Worm (Caenorhabditis elegans) whole organism, L1 larva: ENCODE results near the gene F13H6.5.

Experiments
- ceh-8 ChIP-seq: fragments of 200-800 bp; sonication (Bioruptor generic); optimal IDR thresholded peaks from 2 replicates; lab custom pipeline; 2018; ENCODE audit warnings: mild to moderate bottlenecking, missing genetic modification characterization, moderate library complexity, missing compliant biosample characterization
- egl-27 ChIP-seq, 2 experiments: fragments of 150-350 bp in 1 of 2; sonication (generic microtip); optimal IDR thresholded peaks; 3 replicates each; lab custom pipeline; 2017 to 2018; ENCODE audit warnings: missing biosample characterization in 2 of 2, missing genetic modification characterization in 2 of 2, missing genetic modification reagents in 2 of 2
- fkh-8 ChIP-seq: sonication (generic microtip); optimal IDR thresholded peaks from 2 replicates; lab custom pipeline; 2016; ENCODE audit warnings: mild to moderate bottlenecking, missing genetic modification characterization, missing compliant biosample characterization
- hpl-2 ChIP-seq: fragments of 150-350 bp; optimal IDR thresholded peaks from 2 replicates; lab custom pipeline; 2014; ENCODE audit warnings: missing biosample characterization, missing genetic modification reagents, missing genetic modification characterization
- lin-39 ChIP-seq: fragments of 150-350 bp; optimal IDR thresholded peaks from 2 replicates; lab custom pipeline; 2014; ENCODE audit warnings: missing biosample characterization, missing genetic modification reagents, missing genetic modification characterization
- nhr-76 ChIP-seq: sonication (generic microtip); optimal IDR thresholded peaks from 2 replicates; lab custom pipeline; 2017; ENCODE audit warnings: missing biosample characterization, missing genetic modification characterization
- nhr-77 ChIP-seq: fragments of 150-350 bp; optimal IDR thresholded peaks from 2 replicates; lab custom pipeline; 2014; ENCODE audit warnings: missing biosample characterization, missing genetic modification characterization

DNA sequence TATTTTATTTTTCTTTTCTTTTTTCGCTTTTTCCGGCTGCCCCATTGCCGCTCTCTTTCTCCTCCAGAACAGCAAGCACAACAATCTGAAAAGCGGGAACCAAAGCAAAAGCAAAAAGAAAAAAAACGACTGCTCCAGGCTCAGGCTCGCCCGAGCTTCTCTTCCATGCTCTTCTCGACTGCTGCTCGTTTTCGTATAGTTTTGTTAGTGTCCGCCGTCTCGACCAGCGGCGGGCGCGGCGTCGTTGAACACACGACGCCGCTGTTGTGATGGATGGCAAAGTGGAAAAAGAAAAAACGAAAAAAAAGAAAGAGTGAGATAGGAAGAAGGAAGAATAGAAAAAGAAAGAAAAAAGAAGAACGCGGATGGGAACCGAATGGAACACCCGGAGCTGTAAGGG is 24.6 kb downstream of the F13H6.5 start:
- TF ChIP-seq nhr-76 (tag; lab: Kevin White, UChicago) (no peak), ceh-8 (GFP tag; lab: Kevin White, UChicago) (no peak), fkh-8 (tag; lab: Kevin White, UChicago) (no peak), egl-27 (tag; optimal IDR thresholded peaks at IDR 0.05; lab: Kevin White, UChicago) (no peak), lin-39 (tag; lab: Kevin White, UChicago) (no peak), hpl-2 (no peak), nhr-77 (tag; lab: Kevin White, UChicago) (no peak)
